Fruit fly (Drosophila melanogaster) Kc167 (cell line): ENCODE measurements around the gene CG11786.

Source experiments
- Myc ChIP-seq: fragments of >200 bp; optimal IDR thresholded peaks from 2 replicates; lab custom pipeline; 2017; ENCODE audit warnings: missing external identifiers
- h ChIP-seq: fragments of >200 bp; optimal IDR thresholded peaks from 3 replicates; lab custom pipeline; 2018; ENCODE audit warnings: missing external identifiers
- insv ChIP-seq: fragments of >200 bp; optimal IDR thresholded peaks from 3 replicates; lab custom pipeline; 2018; ENCODE audit warnings: missing external identifiers
- psq ChIP-seq: fragments of >200 bp; optimal IDR thresholded peaks from 2 replicates; lab custom pipeline; 2017; ENCODE audit warnings: missing external identifiers
- ttk ChIP-seq: sonication (Bioruptor generic); optimal IDR thresholded peaks from 2 replicates; lab custom pipeline; 2017; ENCODE audit warnings: missing external identifiers

DNA sequence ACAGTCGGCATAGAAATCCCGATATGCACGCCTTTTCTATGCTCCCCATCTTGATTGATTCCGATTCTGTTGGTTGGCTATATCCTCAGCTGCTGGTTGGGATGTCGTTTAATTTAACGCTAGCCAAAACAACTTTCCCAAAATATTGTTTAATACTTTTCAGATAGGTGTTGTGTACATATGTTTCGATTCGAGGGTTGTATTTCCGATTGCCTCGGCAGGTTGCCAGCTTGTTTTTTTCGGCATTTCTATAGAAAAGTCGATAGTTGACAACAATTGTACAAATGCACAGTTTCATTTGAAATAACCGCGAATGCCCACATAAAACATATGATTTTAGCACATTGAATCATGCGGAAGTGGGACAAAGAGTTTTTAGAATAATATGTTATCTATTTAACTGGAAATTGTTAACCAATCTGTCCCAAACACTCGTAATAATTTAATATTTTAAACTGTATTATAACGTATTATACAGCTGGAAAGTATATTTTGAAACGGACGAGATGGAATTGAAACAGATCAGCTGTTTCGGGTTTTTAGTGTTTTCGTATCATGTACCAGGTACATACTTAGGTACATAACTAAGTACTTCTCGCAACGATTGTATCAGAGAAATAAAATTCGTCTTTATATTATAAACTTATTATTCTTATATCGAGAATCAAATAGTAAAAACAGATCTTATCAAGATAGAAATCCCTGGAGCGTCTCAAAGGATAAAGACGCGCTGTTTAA is 8.5 kb downstream of the CG11786 start, which contains the start of gene CG31109:
- TF ChIP-seq psq (lab: Kevin White, UChicago) (no peak), h (lab: Kevin White, UChicago) (no peak), insv (lab: Kevin White, UChicago) (no peak), Myc (lab: Kevin White, UChicago) (no peak), ttk (lab: Kevin White, UChicago) (no peak)
